Worm (Caenorhabditis elegans): Measurements from ENCODE around the gene nlt-1.

DNA sequence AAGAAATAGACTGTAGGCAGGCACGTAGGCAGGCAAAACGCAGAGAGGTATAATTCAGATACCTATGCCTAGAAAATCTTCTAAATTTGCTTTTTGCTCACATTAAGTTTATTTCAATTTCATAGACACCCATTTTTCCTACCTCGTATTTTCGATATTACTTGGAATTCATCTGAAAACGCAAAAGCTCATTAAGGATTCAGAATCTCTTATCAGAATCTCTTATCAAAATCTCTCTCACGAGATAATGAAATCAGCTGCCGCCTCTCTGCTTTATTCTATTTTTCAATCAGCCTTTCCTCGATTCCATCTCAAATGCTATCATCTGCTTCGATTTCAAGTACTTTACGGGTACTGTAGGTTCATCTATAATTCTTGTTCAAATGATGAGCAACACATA lies 49.1 kb downstream of the nlt-1 start:
- TF ChIP-seq elt-3 (tag; optimal IDR thresholded peaks at IDR 0.05) (no peak), nhr-237 (tag; optimal IDR thresholded peaks at IDR 0.05) (no peak), fos-1 (tag; optimal IDR thresholded peaks at IDR 0.05) (no peak), ZK546.5 (tag; optimal IDR thresholded peaks at IDR 0.05) (no peak), elt-1 (tag; optimal IDR thresholded peaks at IDR 0.05) (no peak), aly-2 (tag; optimal IDR thresholded peaks at IDR 0.05) (no peak)
